Worm (Caenorhabditis elegans) whole organism, late embryonic: ENCODE measurements around the gene F16B4.4.

Experiments used
- K02D7.2 ChIP-seq: sonication (generic microtip); optimal IDR thresholded peaks from 2 replicates; lab custom pipeline; 2017; ENCODE audit warnings: mild to moderate bottlenecking, missing genetic modification characterization, missing compliant biosample characterization
- Y22D7AL.16 ChIP-seq: sonication (generic microtip); optimal IDR thresholded peaks from 2 replicates; lab custom pipeline; 2016; ENCODE audit warnings: missing genetic modification characterization, missing compliant biosample characterization
- ama-1 ChIP-seq: fragments of 150-350 bp; optimal IDR thresholded peaks from 2 replicates; lab custom pipeline; 2014
- ceh-14 ChIP-seq: sonication (generic microtip); optimal IDR thresholded peaks from 2 replicates; lab custom pipeline; 2016; ENCODE audit warnings: missing genotype, missing genetic modification characterization, missing compliant biosample characterization
- ceh-19 ChIP-seq: fragments of 200-800 bp; sonication (Bioruptor generic); optimal IDR thresholded peaks from 2 replicates; lab custom pipeline; 2018; ENCODE audit warnings: mild to moderate bottlenecking, missing genetic modification characterization, missing compliant biosample characterization
- ceh-22 ChIP-seq: sonication (generic microtip); optimal IDR thresholded peaks from 2 replicates; lab custom pipeline; 2017; ENCODE audit warnings: missing biosample characterization, missing genetic modification characterization
- ceh-24 ChIP-seq: sonication (generic microtip); optimal IDR thresholded peaks from 2 replicates; lab custom pipeline; 2016; ENCODE audit warnings: mild to moderate bottlenecking, missing genetic modification characterization, missing compliant biosample characterization
- ceh-34 ChIP-seq: sonication (generic microtip); optimal IDR thresholded peaks from 2 replicates; lab custom pipeline; 2016; ENCODE audit warnings: mild to moderate bottlenecking, missing genetic modification characterization, missing compliant biosample characterization
- ceh-45 ChIP-seq: fragments of 200-800 bp; sonication (Bioruptor generic); IDR thresholded peaks from 2 replicates; pipeline ENCODE4 v1.3.6; 2022; ENCODE audit warnings: missing genetic modification reagents, missing genetic modification characterization, missing compliant biosample characterization
- ceh-48 ChIP-seq: sonication (generic microtip); optimal IDR thresholded peaks from 2 replicates; lab custom pipeline; 2016; ENCODE audit warnings: missing genetic modification characterization, inconsistent platforms, missing compliant biosample characterization
- ceh-6 ChIP-seq: fragments of 200-800 bp; sonication (Bioruptor generic); optimal IDR thresholded peaks from 2 replicates; lab custom pipeline; 2018; ENCODE audit warnings: mild to moderate bottlenecking, missing genetic modification characterization, missing compliant biosample characterization
- che-1 ChIP-seq: sonication (generic microtip); optimal IDR thresholded peaks from 2 replicates; lab custom pipeline; 2016; ENCODE audit warnings: mild to moderate bottlenecking, missing genetic modification characterization, missing compliant biosample characterization
- dve-1 ChIP-seq: sonication (generic microtip); optimal IDR thresholded peaks from 2 replicates; lab custom pipeline; 2017; ENCODE audit warnings: antibody characterized with exemption, mild to moderate bottlenecking, missing genetic modification characterization, missing compliant biosample characterization
- elt-2 ChIP-seq: sonication (generic microtip); optimal IDR thresholded peaks from 2 replicates; lab custom pipeline; 2016; ENCODE audit warnings: missing genetic modification reagents, missing genetic modification characterization, missing compliant biosample characterization
- gmeb-2 ChIP-seq: sonication (generic microtip); optimal IDR thresholded peaks from 2 replicates; lab custom pipeline; 2016; ENCODE audit warnings: missing genetic modification characterization, inconsistent platforms, missing compliant biosample characterization
- hlh-13 ChIP-seq: fragments of 200-800 bp; sonication (Bioruptor generic); optimal IDR thresholded peaks from 2 replicates; lab custom pipeline; 2018; ENCODE audit warnings: mild to moderate bottlenecking, missing genetic modification characterization, missing compliant biosample characterization
- hlh-15 ChIP-seq: sonication (generic microtip); optimal IDR thresholded peaks from 2 replicates; lab custom pipeline; 2016; ENCODE audit warnings: missing genetic modification characterization, missing compliant biosample characterization
- hlh-30 ChIP-seq: sonication (generic microtip); optimal IDR thresholded peaks from 2 replicates; lab custom pipeline; 2017; ENCODE audit warnings: antibody characterized with exemption, missing genetic modification characterization, missing compliant biosample characterization; ENCODE audit not compliant: insufficient read depth
- hlh-8 ChIP-seq: sonication (generic microtip); optimal IDR thresholded peaks from 2 replicates; lab custom pipeline; 2016; ENCODE audit warnings: missing genotype, missing genetic modification characterization, missing compliant biosample characterization
- mec-3 ChIP-seq: sonication (generic microtip); optimal IDR thresholded peaks from 2 replicates; lab custom pipeline; 2016; ENCODE audit warnings: borderline replicate concordance, missing genetic modification characterization, missing compliant biosample characterization
- npax-4 ChIP-seq: sonication (generic microtip); optimal IDR thresholded peaks from 2 replicates; lab custom pipeline; 2016; ENCODE audit warnings: missing genetic modification characterization, missing compliant biosample characterization
- pag-3 ChIP-seq: sonication (generic microtip); optimal IDR thresholded peaks from 2 replicates; lab custom pipeline; 2016; ENCODE audit warnings: missing compliant biosample characterization, missing genetic modification characterization, borderline replicate concordance
- pax-1 ChIP-seq: fragments of 150-350 bp; optimal IDR thresholded peaks from 2 replicates; lab custom pipeline; 2014; ENCODE audit warnings: missing biosample characterization, missing genetic modification characterization
- pha-4 ChIP-seq: fragments of 150-350 bp; optimal IDR thresholded peaks from 2 replicates; lab custom pipeline; 2018; ENCODE audit warnings: missing biosample characterization, missing genetic modification reagents, missing genetic modification characterization
- pqm-1 ChIP-seq: sonication (generic microtip); optimal IDR thresholded peaks from 2 replicates; lab custom pipeline; 2016; ENCODE audit warnings: missing genetic modification characterization, missing compliant biosample characterization
- pros-1 ChIP-seq: fragments of 150-350 bp; optimal IDR thresholded peaks from 2 replicates; lab custom pipeline; 2014; ENCODE audit warnings: missing biosample characterization, missing genetic modification reagents, missing genetic modification characterization
- ref-2 ChIP-seq: sonication (generic microtip); optimal IDR thresholded peaks from 2 replicates; lab custom pipeline; 2016; ENCODE audit warnings: missing genetic modification characterization, missing compliant biosample characterization
- rnt-1 ChIP-seq: sonication (generic microtip); optimal IDR thresholded peaks from 2 replicates; lab custom pipeline; 2016; ENCODE audit warnings: missing genetic modification characterization, missing compliant biosample characterization
- sdc-2 ChIP-seq: sonication (generic microtip); optimal IDR thresholded peaks from 2 replicates; lab custom pipeline; 2016; ENCODE audit warnings: missing genotype, missing genetic modification characterization, missing compliant biosample characterization
- sox-2 ChIP-seq: fragments of 200-800 bp; sonication (Bioruptor generic); IDR thresholded peaks from 2 replicates; pipeline ENCODE4 v1.3.6; 2022; ENCODE audit warnings: missing genetic modification reagents, missing genetic modification characterization, missing compliant biosample characterization
- syd-9 ChIP-seq: sonication (generic microtip); optimal IDR thresholded peaks from 2 replicates; lab custom pipeline; 2016; ENCODE audit warnings: mild to moderate bottlenecking, missing genetic modification characterization, moderate library complexity, missing compliant biosample characterization
- tbx-7 ChIP-seq: sonication (generic microtip); optimal IDR thresholded peaks from 2 replicates; lab custom pipeline; 2016; ENCODE audit warnings: missing genotype, missing genetic modification characterization, missing compliant biosample characterization
- unc-42 ChIP-seq: sonication (generic microtip); optimal IDR thresholded peaks from 2 replicates; lab custom pipeline; 2016; ENCODE audit warnings: missing genotype, missing genetic modification characterization, missing compliant biosample characterization
- unc-55 ChIP-seq: sonication (generic microtip); optimal IDR thresholded peaks from 2 replicates; lab custom pipeline; 2017; ENCODE audit warnings: missing biosample characterization, missing genetic modification reagents, missing genetic modification characterization
- unc-86 ChIP-seq: sonication (generic microtip); optimal IDR thresholded peaks from 2 replicates; lab custom pipeline; 2016; ENCODE audit warnings: missing genetic modification characterization, missing compliant biosample characterization

The F16B4.4 gene

ce11 chrV:1593799-1594420 lies at the start of gene F16B4.4:
Gene F16B4.4, plus strand, starts transcription at chrV:1594019.
- TF ChIP-seq ceh-48: no peak
- TF ChIP-seq tbx-7 (tag; lab: Kevin White, UChicago): no peak
- TF ChIP-seq pag-3 (tag; lab: Kevin White, UChicago): no peak
- no peak for TF ChIP-seq rnt-1
- TF ChIP-seq unc-86: no peak
- TF ChIP-seq pros-1 (tag; lab: Kevin White, UChicago): no peak
- TF ChIP-seq hlh-8 (tag; lab: Kevin White, UChicago): no peak
- no peak for TF ChIP-seq ceh-24 (tag; lab: Kevin White, UChicago)
- TF ChIP-seq ama-1 (lab: Kevin White, UChicago): no peak
- no peak for TF ChIP-seq unc-55 (GFP tag; lab: Kevin White, UChicago)
- no peak for TF ChIP-seq unc-42
- TF ChIP-seq ceh-6 (GFP tag; lab: Kevin White, UChicago): no peak
- no peak for TF ChIP-seq K02D7.2 (tag; lab: Kevin White, UChicago)
- no peak for TF ChIP-seq gmeb-2
- no peak for TF ChIP-seq sdc-2 (tag; lab: Kevin White, UChicago)
- no peak for TF ChIP-seq pqm-1
- TF ChIP-seq hlh-30 (tag; lab: Kevin White, UChicago): no peak
- TF ChIP-seq Y22D7AL.16: no peak
- no peak for TF ChIP-seq elt-2 (tag; lab: Kevin White, UChicago)
- TF ChIP-seq pha-4 (tag; lab: Kevin White, UChicago): no peak

DNA sequence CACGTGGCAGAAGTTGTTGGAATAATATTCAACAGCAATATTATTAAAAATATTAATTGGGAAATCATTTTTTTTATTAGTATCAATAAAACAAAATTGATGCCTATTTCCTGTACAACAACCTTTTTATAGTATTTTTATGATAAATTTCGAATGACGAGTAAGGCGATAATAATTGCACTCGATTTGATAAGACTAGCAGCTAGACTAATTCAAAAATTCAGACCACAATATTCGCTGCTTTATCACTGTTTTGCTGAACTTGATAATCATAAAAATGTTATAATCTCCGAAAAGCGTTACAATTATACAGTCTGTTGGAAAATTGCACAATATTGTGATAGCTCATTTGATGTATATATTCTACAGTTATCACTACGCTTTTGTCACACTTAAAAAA lies 48.1 kb upstream of the F16B4.4 start, which contains the start of gene oac-32:
oac-32 (minus strand) TSS at position 90 of the 400 bp plus-strand sequence.
- TF ChIP-seq ceh-22 (tag; lab: Kevin White, UChicago) (no peak), elt-2 (tag; lab: Kevin White, UChicago) (peak; percentile 25)

DNA sequence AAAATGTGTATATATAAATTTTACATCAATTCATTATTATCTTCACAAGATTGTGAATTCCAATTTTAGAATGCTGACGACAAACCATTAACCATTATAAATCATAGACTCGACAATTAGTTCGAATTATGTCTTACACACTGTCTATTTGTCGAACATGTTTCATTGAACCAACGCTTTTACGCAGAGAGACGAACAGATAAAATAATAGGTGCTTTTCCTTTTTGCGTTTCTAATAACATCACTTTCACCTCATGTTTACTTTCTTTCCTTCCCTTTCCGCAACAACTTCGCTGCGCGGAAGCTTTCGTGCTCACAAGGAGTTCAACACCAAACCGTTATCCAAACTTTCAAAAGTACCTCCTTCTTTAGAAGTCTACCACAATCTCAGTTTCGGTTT lies 46.0 kb upstream of the F16B4.4 start, which contains the start of gene F52F10.2:
F52F10.2 (plus strand) TSS at position 301 of the 400 bp plus-strand sequence.
- no peak for TF ChIP-seq ceh-14 (tag; lab: Kevin White, UChicago)
- TF ChIP-seq ref-2 (tag; lab: Kevin White, UChicago): no peak
- TF ChIP-seq ceh-24 (tag; lab: Kevin White, UChicago): no peak
- TF ChIP-seq ceh-45 (GFP tag; lab: Robert Waterston, UW): no peak
- TF ChIP-seq hlh-15: no peak
- TF ChIP-seq ceh-19: no peak
- TF ChIP-seq mec-3 (tag; lab: Kevin White, UChicago): no peak
- TF ChIP-seq elt-2 (tag; lab: Kevin White, UChicago): no peak
- no peak for TF ChIP-seq pha-4 (tag; lab: Kevin White, UChicago)
- TF ChIP-seq hlh-13 (GFP tag; lab: Kevin White, UChicago): no peak
- TF ChIP-seq pax-1 (tag; lab: Kevin White, UChicago): no peak
- no peak for TF ChIP-seq syd-9

ce11 chrV:1550697-1551096 lies 43.1 kb upstream of the F16B4.4 start:
- TF ChIP-seq dve-1 (tag; lab: Kevin White, UChicago) (no peak), npax-4 (tag; lab: Kevin White, UChicago) (no peak), ama-1 (lab: Kevin White, UChicago) (no peak), unc-86 (no peak), ceh-34 (tag; lab: Kevin White, UChicago) (no peak), sox-2 (GFP tag; lab: Robert Waterston, UW) (no peak), che-1 (tag; lab: Kevin White, UChicago) (no peak), K02D7.2 (tag; lab: Kevin White, UChicago) (no peak)
